Worm (Caenorhabditis elegans): ENCODE measurements around the gene F13D12.3.

The F13D12.3 gene

ce11 chrII:11749490-11750172, 29.4 kb downstream of the F13D12.3 start:
- no peak for TF ChIP-seq ztf-29 (GFP tag; IDR thresholded peaks at IDR 0.05)
- no peak for TF ChIP-seq tab-1 (GFP tag; IDR thresholded peaks at IDR 0.05)
- peak; percentile 86 for TF ChIP-seq T22C8.4 (GFP tag; IDR thresholded peaks at IDR 0.05)
- no peak for TF ChIP-seq klf-2 (GFP tag; conservative IDR thresholded peaks at IDR 0.05)
- peak; percentile 93 for TF ChIP-seq cog-1 (tag; optimal IDR thresholded peaks at IDR 0.05)
- TF ChIP-seq ztf-23 (GFP tag; IDR thresholded peaks at IDR 0.05) = peak; percentile 65; the same call in 1 of the 2 replicates
- no peak for TF ChIP-seq ref-1 (GFP tag; conservative IDR thresholded peaks at IDR 0.05)
- TF ChIP-seq med-1 (GFP tag; optimal IDR thresholded peaks at IDR 0.05; ENCODE audit: insufficient read depth) = no peak
- TF ChIP-seq flt-1 (GFP tag; IDR thresholded peaks at IDR 0.05) = peak; percentile 61; the same call in 1 of the 2 replicates

ce11 chrII:11751615-11752174, 31.5 kb downstream of the F13D12.3 start:
- TF ChIP-seq med-1 (GFP tag; optimal IDR thresholded peaks at IDR 0.05; ENCODE audit: insufficient read depth) = no peak
- 0 out of 2 replicates have a peak, but pooled peaks have one; percentile 53 for TF ChIP-seq ztf-23 (GFP tag; IDR thresholded peaks at IDR 0.05)
- TF ChIP-seq ref-1 (GFP tag; conservative IDR thresholded peaks at IDR 0.05) = no peak

- TF ChIP-seq ref-1 (GFP tag; conservative IDR thresholded peaks at IDR 0.05) (no peak), med-1 (GFP tag; optimal IDR thresholded peaks at IDR 0.05; ENCODE audit: insufficient read depth) (no peak), tab-1 (GFP tag; IDR thresholded peaks at IDR 0.05) (no peak), flt-1 (GFP tag; IDR thresholded peaks at IDR 0.05) (no peak), ztf-23 (GFP tag; IDR thresholded peaks at IDR 0.05) (no peak), klf-2 (GFP tag; conservative IDR thresholded peaks at IDR 0.05) (no peak), ztf-29 (GFP tag; IDR thresholded peaks at IDR 0.05) (no peak), T22C8.4 (GFP tag; IDR thresholded peaks at IDR 0.05) (no peak), cog-1 (tag; optimal IDR thresholded peaks at IDR 0.05) (no peak)
Observed at ce11 chrII:11753186-11753585, 33.0 kb downstream of the F13D12.3 start.

- TF ChIP-seq tab-1 (GFP tag; IDR thresholded peaks at IDR 0.05) (no peak), ztf-23 (GFP tag; IDR thresholded peaks at IDR 0.05) (no peak), flt-1 (GFP tag; IDR thresholded peaks at IDR 0.05) (no peak), cog-1 (tag; optimal IDR thresholded peaks at IDR 0.05) (no peak), ztf-29 (GFP tag; IDR thresholded peaks at IDR 0.05) (no peak), klf-2 (GFP tag; conservative IDR thresholded peaks at IDR 0.05) (no peak), ref-1 (GFP tag; conservative IDR thresholded peaks at IDR 0.05) (no peak), T22C8.4 (GFP tag; IDR thresholded peaks at IDR 0.05) (no peak), med-1 (GFP tag; optimal IDR thresholded peaks at IDR 0.05; ENCODE audit: insufficient read depth) (no peak)
Observed at ce11 chrII:11756684-11757107, 36.5 kb downstream of the F13D12.3 start.

ce11 chrII:11759277-11759676, 39.1 kb downstream of the F13D12.3 start, which contains the start of the genes F44E5.4 and F44E5.5:
F44E5.4 (minus strand) TSS chrII:11759311.
F44E5.5 (plus strand) TSS chrII:11759662.
- peak; percentile 97 for TF ChIP-seq flt-1 (GFP tag; IDR thresholded peaks at IDR 0.05)
- TF ChIP-seq cog-1 (tag; optimal IDR thresholded peaks at IDR 0.05) = peak; percentile 66
- peak; percentile 79 for TF ChIP-seq klf-2 (GFP tag; conservative IDR thresholded peaks at IDR 0.05)
- TF ChIP-seq T22C8.4 (GFP tag; IDR thresholded peaks at IDR 0.05) = peak; percentile 66
- peak; percentile 91 for TF ChIP-seq ztf-23 (GFP tag; IDR thresholded peaks at IDR 0.05)
- peak; percentile 61; the same call in 1 of the 2 replicates for TF ChIP-seq tab-1 (GFP tag; IDR thresholded peaks at IDR 0.05)
- TF ChIP-seq ztf-29 (GFP tag; IDR thresholded peaks at IDR 0.05) = peak; percentile 72
- TF ChIP-seq ref-1 (GFP tag; conservative IDR thresholded peaks at IDR 0.05) = peak; percentile 50; the same call in 1 of the 2 replicates

ce11 chrII:11761806-11762512, 41.8 kb downstream of the F13D12.3 start:
- TF ChIP-seq ztf-29 (GFP tag; IDR thresholded peaks at IDR 0.05) (no peak), tab-1 (GFP tag; IDR thresholded peaks at IDR 0.05) (no peak), flt-1 (GFP tag; IDR thresholded peaks at IDR 0.05) (no peak), T22C8.4 (GFP tag; IDR thresholded peaks at IDR 0.05) (no peak), cog-1 (tag; optimal IDR thresholded peaks at IDR 0.05) (no peak), ref-1 (GFP tag; conservative IDR thresholded peaks at IDR 0.05) (no peak), med-1 (GFP tag; optimal IDR thresholded peaks at IDR 0.05; ENCODE audit: insufficient read depth) (no peak), klf-2 (GFP tag; conservative IDR thresholded peaks at IDR 0.05) (no peak), ztf-23 (GFP tag; IDR thresholded peaks at IDR 0.05) (no peak)

ce11 chrII:11765506-11766152, 45.4 kb downstream of the F13D12.3 start:
- TF ChIP-seq tab-1 (GFP tag; IDR thresholded peaks at IDR 0.05) (0 out of 2 replicates have a peak, but pooled peaks have one; percentile 28), ztf-23 (GFP tag; IDR thresholded peaks at IDR 0.05) (no peak)

- TF ChIP-seq med-1 (GFP tag; optimal IDR thresholded peaks at IDR 0.05; ENCODE audit: insufficient read depth) = no peak
- TF ChIP-seq flt-1 (GFP tag; IDR thresholded peaks at IDR 0.05) = no peak
- TF ChIP-seq klf-2 (GFP tag; conservative IDR thresholded peaks at IDR 0.05) = no peak
- no peak for TF ChIP-seq ztf-29 (GFP tag; IDR thresholded peaks at IDR 0.05)
- no peak for TF ChIP-seq ref-1 (GFP tag; conservative IDR thresholded peaks at IDR 0.05)
- TF ChIP-seq cog-1 (tag; optimal IDR thresholded peaks at IDR 0.05) = no peak
Observed at ce11 chrII:11766472-11766871, 46.3 kb downstream of the F13D12.3 start, which contains the start of gene F44E5.2. F44E5.2 (plus strand) TSS chrII:11766772.

All from whole organism, midembryonic.